1 worm cellular context compared by ENCODE assay signal in the genomic region with DNA sequence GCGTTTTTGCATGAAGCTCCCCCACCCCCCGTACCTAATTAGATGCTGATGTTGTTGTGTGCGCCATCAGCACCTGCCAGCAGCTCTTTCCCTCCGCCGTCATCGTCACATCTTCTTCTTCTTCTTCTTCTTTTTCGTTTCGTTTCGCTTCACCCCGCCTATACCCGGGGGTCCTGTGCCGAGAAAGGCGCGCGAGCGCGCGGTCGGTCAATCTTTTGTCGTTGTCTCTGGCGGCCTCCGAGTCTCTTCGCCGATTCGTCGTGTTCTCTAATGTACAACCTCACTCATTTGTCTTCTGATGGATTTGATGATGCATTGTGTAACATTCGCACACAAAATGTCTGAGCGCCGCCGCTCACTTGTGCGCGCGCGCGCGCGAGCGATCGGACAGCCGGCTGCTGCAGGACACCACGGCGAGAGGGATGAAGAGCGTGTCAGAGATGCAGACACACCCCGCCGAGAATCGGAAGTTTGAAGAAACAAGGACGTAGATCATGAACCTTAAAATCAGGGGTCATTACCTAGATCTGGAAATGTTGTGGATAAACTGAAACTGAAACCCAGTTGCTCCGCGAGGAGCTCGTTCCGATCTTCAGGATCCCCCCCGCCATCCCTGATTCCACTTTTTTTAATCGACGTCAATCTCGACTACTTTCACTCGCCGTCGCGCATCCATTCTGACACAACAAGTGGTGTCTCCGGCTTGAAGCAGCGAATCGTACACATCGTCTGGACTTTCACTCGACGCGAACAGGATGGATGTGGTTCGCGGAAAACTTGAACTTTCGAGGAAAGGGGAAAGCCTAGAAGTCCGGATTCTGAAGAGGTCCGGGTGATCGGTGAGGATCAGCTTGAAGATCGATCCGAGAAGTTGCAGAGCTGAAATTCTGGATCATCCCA.
TF ChIP-seq lines count a peak whose summit lies in the region.

No protein-coding gene starts in this region.

TF ChIP-seq in whole organism, L4 larva, 104 proteins besides CTCF, POLR2A, EP300 and RAD21 (continued from another document):
- TF ChIP-seq unc-130 (GFP tag; optimal IDR thresholded peaks at IDR 0.05; lab: Kevin White, UChicago) (no peak), madf-9 (GFP tag; conservative IDR thresholded peaks at IDR 0.05; lab: Robert Waterston, UW) (peak; percentile 88), jun-1 (tag; optimal IDR thresholded peaks at IDR 0.05; lab: Kevin White, UChicago) (peak; percentile 40), T26A8.4 (GFP tag; IDR thresholded peaks at IDR 0.05; lab: Robert Waterston, UW) (peak; percentile 61; the same call in 1 of the 2 replicates), F49E8.2 (tag; optimal IDR thresholded peaks at IDR 0.05; lab: Kevin White, UChicago; ENCODE audit: borderline replicate concordance) (no peak), ctbp-1 (GFP tag; IDR thresholded peaks at IDR 0.05; lab: Robert Waterston, UW) (peak; percentile 94), nhr-28 (tag; optimal IDR thresholded peaks at IDR 0.05; lab: Kevin White, UChicago) (peak; percentile 81), nhr-25 (tag; optimal IDR thresholded peaks at IDR 0.05; lab: Kevin White, UChicago; ENCODE audit: borderline replicate concordance, insufficient read depth) (peak; percentile 88), R02D3.7 (tag; optimal IDR thresholded peaks at IDR 0.05; lab: Kevin White, UChicago) (no peak), nhr-11 (tag; optimal IDR thresholded peaks at IDR 0.05; lab: Kevin White, UChicago) (peak; percentile 71), zfp-3 (GFP tag; conservative IDR thresholded peaks at IDR 0.05; lab: Robert Waterston, UW) (no peak), egl-43 (GFP tag; IDR thresholded peaks at IDR 0.05; lab: Robert Waterston, UW) (peak; percentile 80), nhr-48 (tag; optimal IDR thresholded peaks at IDR 0.05; lab: Kevin White, UChicago) (peak; percentile 94), hif-1 (tag; optimal IDR thresholded peaks at IDR 0.05; lab: Kevin White, UChicago) (peak in 1 of 2 experiments; percentile 52), ztf-11 (tag; optimal IDR thresholded peaks at IDR 0.05; lab: Kevin White, UChicago) (no peak), gei-8 (GFP tag; optimal IDR thresholded peaks at IDR 0.05; lab: Kevin White, UChicago) (peak; percentile 98), mdt-29 (GFP tag; IDR thresholded peaks at IDR 0.05; lab: Robert Waterston, UW) (no peak), rbr-2 (tag; optimal IDR thresholded peaks at IDR 0.05; lab: Kevin White, UChicago) (peak; percentile 88), Y75B8A.6 (GFP tag; IDR thresholded peaks at IDR 0.05; lab: Robert Waterston, UW) (no peak), fkh-10 (GFP tag; optimal IDR thresholded peaks at IDR 0.05; lab: Kevin White, UChicago) (peak; percentile 91), ceh-82 (tag; optimal IDR thresholded peaks at IDR 0.05; lab: Kevin White, UChicago) (no peak), arid-1 (GFP tag; conservative IDR thresholded peaks at IDR 0.05; lab: Robert Waterston, UW) (peak; percentile 47; the same call in 1 of the 2 replicates), nhr-111 (GFP tag; optimal IDR thresholded peaks at IDR 0.05; lab: Kevin White, UChicago) (no peak), fos-1 (tag; optimal IDR thresholded peaks at IDR 0.05; lab: Kevin White, UChicago) (no peak)
